Worm (Caenorhabditis elegans) whole organism, young adult: Measurements from ENCODE around the gene M70.5.

Experiments used
- B0336.3 ChIP-seq: fragments of 200-800 bp; sonication (Bioruptor generic); IDR thresholded peaks from 2 replicates; pipeline ENCODE4 v1.3.6; 2022; ENCODE audit warnings: missing genetic modification characterization, missing compliant biosample characterization
- F23B12.7 ChIP-seq: sonication (generic microtip); optimal IDR thresholded peaks from 2 replicates; lab custom pipeline; 2017; ENCODE audit warnings: missing genetic modification characterization, mild to moderate bottlenecking, missing compliant biosample characterization, antibody characterized with exemption, moderate library complexity; ENCODE audit not compliant: insufficient read depth
- F33H1.4 ChIP-seq: fragments of 200-800 bp; sonication (Bioruptor generic); IDR thresholded peaks from 2 replicates; pipeline ENCODE4 v1.3.6; 2022; ENCODE audit warnings: missing genetic modification reagents, missing genetic modification characterization, missing compliant biosample characterization
- F49E8.2 ChIP-seq: sonication (generic microtip); optimal IDR thresholded peaks from 3 replicates; lab custom pipeline; 2017; ENCODE audit warnings: missing genetic modification characterization, mild to moderate bottlenecking, missing compliant biosample characterization, antibody characterized with exemption, moderate library complexity; ENCODE audit not compliant: insufficient read depth
- F55B11.4 ChIP-seq: sonication (generic microtip); optimal IDR thresholded peaks from 2 replicates; lab custom pipeline; 2016; ENCODE audit warnings: missing compliant biosample characterization, missing genetic modification characterization, borderline replicate concordance; ENCODE audit not compliant: insufficient read depth
- K12H6.12 ChIP-seq: fragments of 200-800 bp; sonication (Bioruptor generic); optimal IDR thresholded peaks from 2 replicates; lab custom pipeline; 2018; ENCODE audit warnings: mild to moderate bottlenecking, missing genetic modification characterization, missing compliant biosample characterization
- T07F8.4 ChIP-seq: sonication (generic microtip); optimal IDR thresholded peaks from 2 replicates; lab custom pipeline; 2016; ENCODE audit warnings: mild to moderate bottlenecking, missing genetic modification characterization, moderate library complexity, missing compliant biosample characterization
- T26A5.8 ChIP-seq: sonication (generic microtip); optimal IDR thresholded peaks from 2 replicates; lab custom pipeline; 2016; ENCODE audit warnings: missing genetic modification characterization, missing compliant biosample characterization
- Y56A3A.18 ChIP-seq: fragments of 200-800 bp; sonication (Bioruptor generic); IDR thresholded peaks from 2 replicates; pipeline ENCODE4 v1.3.6; 2022; ENCODE audit warnings: missing genetic modification reagents, missing genetic modification characterization, missing compliant biosample characterization
- Y67H2A.10 ChIP-seq: fragments of 200-800 bp; sonication (Bioruptor generic); conservative IDR thresholded peaks from 2 replicates; pipeline ENCODE4 v1.3.6; 2022; ENCODE audit warnings: missing genetic modification reagents, missing genetic modification characterization, missing compliant biosample characterization
- Y95B8A.8 ChIP-seq: fragments of 200-800 bp; sonication (Bioruptor generic); IDR thresholded peaks from 2 replicates; pipeline ENCODE4 v1.3.6; 2022; ENCODE audit warnings: missing genetic modification reagents, missing genetic modification characterization, missing compliant biosample characterization
- ZK185.1 ChIP-seq: sonication (generic microtip); optimal IDR thresholded peaks from 2 replicates; lab custom pipeline; 2016; ENCODE audit warnings: mild to moderate bottlenecking, missing genetic modification characterization, missing compliant biosample characterization; ENCODE audit not compliant: poor library complexity, severe bottlenecking
- ama-1 ChIP-seq, 3 experiments: fragments of 150-350 bp in 1 of 3; sonication (generic microtip) in 2 of 3; optimal IDR thresholded peaks; 2 replicates each; lab custom pipeline; 2014 to 2018; ENCODE audit warnings: missing biosample characterization in 2 of 3, missing genetic modification characterization in 2 of 3, missing genetic modification reagents in 2 of 3
- aptf-2 ChIP-seq: fragments of 200-800 bp; sonication (Bioruptor generic); conservative IDR thresholded peaks from 2 replicates; pipeline ENCODE4 v1.3.6; 2022; ENCODE audit warnings: missing genetic modification reagents, missing genetic modification characterization, missing compliant biosample characterization
- aptf-3 ChIP-seq: fragments of 200-800 bp; sonication (Bioruptor generic); IDR thresholded peaks from 2 replicates; pipeline ENCODE4 v1.3.6; 2022; ENCODE audit warnings: missing genetic modification characterization, missing compliant biosample characterization
- bed-1 ChIP-seq: fragments of 200-800 bp; sonication (Bioruptor generic); IDR thresholded peaks from 2 replicates; pipeline ENCODE4 v1.3.6; 2022; ENCODE audit warnings: missing genetic modification reagents, missing genetic modification characterization, missing compliant biosample characterization
- cebp-1 ChIP-seq, 2 experiments: fragments of 200-800 bp in 1 of 2; sonication (Bioruptor generic) in 1 of 2; sonication (generic microtip) in 1 of 2; IDR thresholded peaks in 1 of 2; optimal IDR thresholded peaks in 1 of 2; 2 replicates each; pipeline versions ENCODE4 v1.3.6 to Lab custom; 2017 to 2022; ENCODE audit warnings: missing compliant biosample characterization in 2 of 2, missing genetic modification characterization in 2 of 2, mild to moderate bottlenecking in 1 of 2, missing genetic modification reagents in 1 of 2, moderate library complexity in 1 of 2
- cebp-2 ChIP-seq: fragments of 200-800 bp; sonication (Bioruptor generic); IDR thresholded peaks from 2 replicates; pipeline ENCODE4 v1.3.6; 2022; ENCODE audit warnings: missing genetic modification characterization, missing compliant biosample characterization
- ceh-79 ChIP-seq: sonication (generic microtip); optimal IDR thresholded peaks from 2 replicates; lab custom pipeline; 2017; ENCODE audit warnings: mild to moderate bottlenecking, missing genetic modification characterization, missing compliant biosample characterization
- die-1 ChIP-seq: sonication (generic microtip); optimal IDR thresholded peaks from 2 replicates; lab custom pipeline; 2016; ENCODE audit warnings: missing genotype, mild to moderate bottlenecking, missing genetic modification characterization, missing compliant biosample characterization
- dox-1 ChIP-seq: fragments of 200-800 bp; sonication (Bioruptor generic); IDR thresholded peaks from 2 replicates; pipeline ENCODE4 v1.3.6; 2022; ENCODE audit warnings: missing genetic modification reagents, missing genetic modification characterization, missing compliant biosample characterization
- dpl-1 ChIP-seq: fragments of 150-350 bp; optimal IDR thresholded peaks from 2 replicates; lab custom pipeline; 2014; ENCODE audit warnings: missing biosample characterization, missing genetic modification reagents, missing genetic modification characterization
- efl-1 ChIP-seq: fragments of 150-350 bp; optimal IDR thresholded peaks from 2 replicates; lab custom pipeline; 2014; ENCODE audit warnings: missing biosample characterization, missing genetic modification reagents, missing genetic modification characterization
- egl-44 ChIP-seq: fragments of 200-800 bp; sonication (Bioruptor generic); IDR thresholded peaks from 2 replicates; pipeline ENCODE4 v1.3.6; 2022; ENCODE audit warnings: missing genetic modification reagents, missing genetic modification characterization, missing compliant biosample characterization
- hmg-20 ChIP-seq: fragments of 200-800 bp; sonication (Bioruptor generic); IDR thresholded peaks from 2 replicates; pipeline ENCODE4 v1.3.6; 2022; ENCODE audit warnings: missing genetic modification reagents, missing genetic modification characterization, missing compliant biosample characterization
- hsf-1 ChIP-seq: fragments of 200-800 bp; sonication (Bioruptor generic); IDR thresholded peaks from 2 replicates; pipeline ENCODE4 v1.3.6; 2022; ENCODE audit warnings: missing genetic modification reagents, missing genetic modification characterization, missing compliant biosample characterization
- let-607 ChIP-seq, 2 experiments: fragments of 200-800 bp in 1 of 2; sonication (Bioruptor generic) in 1 of 2; sonication (generic microtip) in 1 of 2; optimal IDR thresholded peaks; 2 replicates each; lab custom pipeline; 2016 to 2018; ENCODE audit warnings: mild to moderate bottlenecking in 2 of 2, missing compliant biosample characterization in 2 of 2, missing genetic modification characterization in 2 of 2, moderate library complexity in 2 of 2, missing genotype in 1 of 2
- lin-54 ChIP-seq: fragments of 200-800 bp; sonication (Bioruptor generic); optimal IDR thresholded peaks from 2 replicates; lab custom pipeline; 2018; ENCODE audit warnings: mild to moderate bottlenecking, missing genetic modification characterization, missing compliant biosample characterization
- madf-10 ChIP-seq: sonication (generic microtip); optimal IDR thresholded peaks from 2 replicates; lab custom pipeline; 2016; ENCODE audit warnings: mild to moderate bottlenecking, missing genetic modification characterization, missing compliant biosample characterization
- madf-3 ChIP-seq: fragments of 200-800 bp; sonication (Bioruptor generic); IDR thresholded peaks from 2 replicates; pipeline ENCODE4 v1.3.6; 2022; ENCODE audit warnings: missing genetic modification reagents, missing genetic modification characterization, missing compliant biosample characterization
- madf-6 ChIP-seq: fragments of 200-800 bp; sonication (Bioruptor generic); IDR thresholded peaks from 2 replicates; pipeline ENCODE4 v1.3.6; 2022; ENCODE audit warnings: missing genetic modification reagents, missing genetic modification characterization, missing compliant biosample characterization
- madf-8 ChIP-seq: fragments of 200-800 bp; sonication (Bioruptor generic); conservative IDR thresholded peaks from 2 replicates; pipeline ENCODE4 v1.3.6; 2022; ENCODE audit warnings: missing genetic modification reagents, missing genetic modification characterization, missing compliant biosample characterization
- nfya-1 ChIP-seq: sonication (generic microtip); optimal IDR thresholded peaks from 2 replicates; lab custom pipeline; 2017; ENCODE audit warnings: antibody characterized with exemption, missing compliant biosample characterization, missing genetic modification characterization, borderline replicate concordance; ENCODE audit not compliant: insufficient read depth
- nhr-27 ChIP-seq: fragments of 200-800 bp; sonication (Bioruptor generic); optimal IDR thresholded peaks from 2 replicates; lab custom pipeline; 2018; ENCODE audit warnings: mild to moderate bottlenecking, missing genetic modification characterization, moderate library complexity, missing compliant biosample characterization
- nhr-80 ChIP-seq: sonication (generic microtip); optimal IDR thresholded peaks from 2 replicates; lab custom pipeline; 2016; ENCODE audit warnings: missing genetic modification characterization, missing compliant biosample characterization
- pbrm-1 ChIP-seq: fragments of 200-800 bp; sonication (Bioruptor generic); IDR thresholded peaks from 2 replicates; pipeline ENCODE4 v1.3.6; 2022; ENCODE audit warnings: missing genetic modification reagents, missing genetic modification characterization, missing compliant biosample characterization
- pha-4 ChIP-seq: fragments of 150-350 bp; sonication (generic microtip); optimal IDR thresholded peaks from 2 replicates; lab custom pipeline; 2014; ENCODE audit warnings: missing biosample characterization, missing genetic modification reagents, missing genetic modification characterization
- repo-1 ChIP-seq: sonication (generic microtip); optimal IDR thresholded peaks from 2 replicates; lab custom pipeline; 2017; ENCODE audit warnings: mild to moderate bottlenecking, missing genetic modification characterization, missing compliant biosample characterization
- sea-2 ChIP-seq: fragments of 200-800 bp; sonication (Bioruptor generic); IDR thresholded peaks from 2 replicates; pipeline ENCODE4 v1.3.6; 2022; ENCODE audit warnings: missing genetic modification characterization, missing compliant biosample characterization
- snpc-4 ChIP-seq, 5 experiments: fragments of 150-350 bp in 1 of 5; sonication (generic microtip) in 4 of 5; optimal IDR thresholded peaks; 2 replicates each; lab custom pipeline; 2014 to 2018; ENCODE audit warnings: missing genetic modification characterization in 5 of 5, missing biosample characterization in 3 of 5, antibody characterized with exemption in 2 of 5, mild to moderate bottlenecking in 2 of 5, missing compliant biosample characterization in 2 of 5, missing genotype in 2 of 5, moderate library complexity in 2 of 5, missing genetic modification reagents in 1 of 5
- sptf-2 ChIP-seq: fragments of 200-800 bp; sonication (Bioruptor generic); optimal IDR thresholded peaks from 2 replicates; lab custom pipeline; 2018; ENCODE audit warnings: mild to moderate bottlenecking, missing genetic modification characterization, missing compliant biosample characterization
- unc-130 ChIP-seq: sonication (generic microtip); optimal IDR thresholded peaks from 2 replicates; lab custom pipeline; 2016; ENCODE audit warnings: missing genetic modification reagents, missing genetic modification characterization, missing compliant biosample characterization
- xnd-1 ChIP-seq: sonication (generic microtip); optimal IDR thresholded peaks from 2 replicates; lab custom pipeline; 2016; ENCODE audit warnings: missing genotype, missing genetic modification reagents, missing genetic modification characterization, missing compliant biosample characterization
- ztf-18 ChIP-seq: sonication (generic microtip); optimal IDR thresholded peaks from 2 replicates; lab custom pipeline; 2016; ENCODE audit warnings: missing genotype, mild to moderate bottlenecking, missing genetic modification characterization, missing compliant biosample characterization
- ztf-25 ChIP-seq: fragments of 200-800 bp; sonication (Bioruptor generic); IDR thresholded peaks from 2 replicates; pipeline ENCODE4 v1.3.6; 2022; ENCODE audit warnings: missing genetic modification reagents, missing genetic modification characterization, missing compliant biosample characterization
- ztf-26 ChIP-seq: sonication (generic microtip); optimal IDR thresholded peaks from 2 replicates; lab custom pipeline; 2017; ENCODE audit warnings: missing genetic modification characterization, missing compliant biosample characterization
- ztf-6 ChIP-seq: fragments of 200-800 bp; sonication (Bioruptor generic); IDR thresholded peaks from 2 replicates; pipeline ENCODE4 v1.3.6; 2022; ENCODE audit warnings: missing genetic modification reagents, missing genetic modification characterization, missing compliant biosample characterization

Gene M70.5

DNA sequence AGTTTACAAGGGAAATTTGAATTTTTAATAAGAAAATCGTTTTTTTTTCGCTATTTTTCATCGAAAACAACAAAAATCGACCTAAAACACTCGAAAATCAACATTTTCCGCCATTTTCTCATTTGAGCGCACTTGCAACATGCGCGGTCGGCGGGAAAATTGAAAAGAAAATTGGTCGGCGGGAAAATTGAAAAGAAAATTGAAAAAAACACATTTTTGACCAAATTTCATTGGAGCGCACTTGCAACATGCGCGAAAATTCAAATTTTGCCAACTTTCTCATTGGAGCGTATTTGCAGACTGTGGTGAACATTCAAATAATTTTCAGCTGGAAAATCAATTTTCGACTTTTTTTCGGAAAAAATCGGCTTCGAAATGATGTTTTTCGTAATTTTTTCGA, 36.1 kb upstream of the M70.5 start:
- TF ChIP-seq madf-8 (GFP tag; lab: Robert Waterston, UW) (peak; percentile 42; the same call in 1 of the 2 replicates), aptf-3 (GFP tag; lab: Robert Waterston, UW) (no peak), madf-3 (GFP tag; lab: Robert Waterston, UW) (no peak), F23B12.7 (no peak), ztf-6 (GFP tag; lab: Robert Waterston, UW) (no peak), aptf-2 (GFP tag; lab: Robert Waterston, UW) (no peak), ztf-26 (tag; lab: Kevin White, UChicago) (no peak), cebp-2 (GFP tag; lab: Robert Waterston, UW) (no peak), F33H1.4 (no peak), F49E8.2 (tag; lab: Kevin White, UChicago) (peak; percentile 40), pbrm-1 (GFP tag; lab: Robert Waterston, UW) (no peak), B0336.3 (GFP tag; lab: Robert Waterston, UW) (no peak), Y67H2A.10 (GFP tag; lab: Robert Waterston, UW) (no peak), sea-2 (no peak), T26A5.8 (tag; lab: Kevin White, UChicago) (no peak), efl-1 (GFP tag; lab: Kevin White, UChicago) (peak; percentile 78), snpc-4 (GFP tag; optimal IDR thresholded peaks at IDR 0.05; lab: Kevin White, UChicago) (no peak), snpc-4 (tag; optimal IDR thresholded peaks at IDR 0.05; lab: Kevin White, UChicago) (no peak), ceh-79 (tag; lab: Kevin White, UChicago) (no peak), nfya-1 (tag; lab: Kevin White, UChicago) (no peak), ztf-18 (tag; lab: Kevin White, UChicago) (no peak), Y56A3A.18 (GFP tag; lab: Robert Waterston, UW) (no peak), F55B11.4 (tag; lab: Kevin White, UChicago) (no peak), sptf-2 (GFP tag; lab: Kevin White, UChicago) (no peak), dpl-1 (peak; percentile 3), nhr-27 (no peak), T07F8.4 (tag; lab: Kevin White, UChicago) (no peak), xnd-1 (tag; lab: Kevin White, UChicago) (peak; percentile 48), ztf-25 (no peak), cebp-1 (GFP tag; IDR thresholded peaks at IDR 0.05; lab: Robert Waterston, UW) (no peak), cebp-1 (tag; optimal IDR thresholded peaks at IDR 0.05; lab: Kevin White, UChicago) (no peak), nhr-80 (tag; lab: Kevin White, UChicago) (no peak), lin-54 (peak; percentile 56), ama-1 (optimal IDR thresholded peaks at IDR 0.05; lab: Kevin White, UChicago) (no peak), ama-1 (GFP tag; optimal IDR thresholded peaks at IDR 0.05; lab: Kevin White, UChicago) (no peak), ZK185.1 (tag; lab: Kevin White, UChicago) (no peak), hsf-1 (GFP tag; lab: Robert Waterston, UW) (no peak), hmg-20 (no peak), K12H6.12 (tag; lab: Kevin White, UChicago) (no peak), die-1 (tag; lab: Kevin White, UChicago) (no peak), egl-44 (GFP tag; lab: Robert Waterston, UW) (no peak), bed-1 (no peak), let-607 (tag; optimal IDR thresholded peaks at IDR 0.05; lab: Kevin White, UChicago) (no peak), repo-1 (tag; lab: Kevin White, UChicago) (no peak), madf-10 (no peak), madf-6 (GFP tag; lab: Robert Waterston, UW) (peak; percentile 66), unc-130 (GFP tag; lab: Kevin White, UChicago) (no peak), Y95B8A.8 (GFP tag; lab: Robert Waterston, UW) (no peak), pha-4 (tag; lab: Kevin White, UChicago) (no peak), dox-1 (GFP tag; lab: Robert Waterston, UW) (0 out of 2 replicates have a peak, but pooled peaks have one; percentile 38)
